Worm (Caenorhabditis elegans): ENCODE results near the gene tsen-54.

DNA sequence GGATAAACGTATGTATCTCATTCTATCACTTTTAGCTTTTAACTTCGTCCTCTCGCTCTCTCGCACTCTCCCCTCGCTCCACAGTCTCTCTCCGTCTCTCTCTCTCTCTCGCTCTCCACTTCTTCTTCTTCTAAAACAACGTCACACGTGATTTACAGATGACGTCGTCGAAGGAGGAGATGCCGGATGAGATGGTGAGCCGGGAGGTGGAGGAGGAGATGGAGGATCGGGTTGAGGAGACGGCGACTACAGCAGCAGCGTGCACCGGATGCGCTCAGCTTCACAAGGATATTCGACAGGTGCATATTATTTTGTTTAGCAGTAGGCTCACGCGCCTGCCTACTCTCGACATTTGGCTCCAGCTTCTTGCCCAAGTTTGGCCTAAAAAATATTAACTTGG, 30.2 kb upstream of the tsen-54 start, which contains the start of gene elt-6:
- TF ChIP-seq him-1 (tag; optimal IDR thresholded peaks at IDR 0.05): no peak
- TF ChIP-seq dao-5 (tag; optimal IDR thresholded peaks at IDR 0.05): no peak
- no peak for TF ChIP-seq W03F9.2 (tag; optimal IDR thresholded peaks at IDR 0.05)
